Fruit fly (Drosophila melanogaster): Measurements from ENCODE around the gene mRpS21.

DNA sequence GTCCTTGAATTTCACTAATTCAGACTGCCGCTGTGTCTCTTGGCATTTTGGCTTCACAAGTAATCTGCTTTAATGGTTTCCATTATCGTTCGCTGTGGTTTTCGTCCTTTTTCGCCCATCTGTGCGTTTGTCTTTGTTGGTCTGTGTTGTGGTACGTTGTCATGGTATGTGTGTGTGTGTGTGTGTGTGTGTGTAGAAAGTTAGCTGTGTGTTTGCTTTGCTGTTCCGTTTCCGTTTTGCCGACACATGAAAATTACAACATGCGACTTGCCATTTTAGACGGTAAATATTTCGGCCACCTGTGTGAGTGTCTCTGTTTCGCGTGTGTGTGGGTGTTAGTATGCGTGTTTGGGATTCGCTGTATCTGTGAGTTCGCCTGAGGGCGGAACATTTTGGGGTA lies 24.6 kb downstream of the mRpS21 start:
- no peak for TF ChIP-seq CG11902 (GFP tag; optimal IDR thresholded peaks at IDR 0.05)
- TF ChIP-seq Lpt (GFP tag; optimal IDR thresholded peaks at IDR 0.05) = no peak
- TF ChIP-seq CG15336 (GFP tag; IDR thresholded peaks at IDR 0.05) = no peak
- TF ChIP-seq svp (GFP tag) = no peak
- TF ChIP-seq Hr4 (GFP tag; optimal IDR thresholded peaks at IDR 0.05) = no peak
- no peak for TF ChIP-seq Gug (GFP tag; IDR thresholded peaks at IDR 0.05)
- no peak for TF ChIP-seq CG8119 (GFP tag; IDR thresholded peaks at IDR 0.05)
- no peak for TF ChIP-seq achi (GFP tag; optimal IDR thresholded peaks at IDR 0.05)
- no peak for TF ChIP-seq Eip93F (GFP tag; optimal IDR thresholded peaks at IDR 0.05)
- TF ChIP-seq Sox102F (GFP tag; optimal IDR thresholded peaks at IDR 0.05) = no peak
